Worm (Caenorhabditis elegans) whole organism, young adult: ENCODE results near the gene E02H4.8.

Source experiments
- B0336.3 ChIP-seq: fragments of 200-800 bp; sonication (Bioruptor generic); IDR thresholded peaks from 2 replicates; pipeline ENCODE4 v1.3.6; 2022; ENCODE audit warnings: missing genetic modification characterization, missing compliant biosample characterization
- F10E7.11 ChIP-seq: sonication (generic microtip); optimal IDR thresholded peaks from 2 replicates; lab custom pipeline; 2017; ENCODE audit warnings: mild to moderate bottlenecking, missing genetic modification characterization, moderate library complexity, missing compliant biosample characterization
- F23B12.7 ChIP-seq: sonication (generic microtip); optimal IDR thresholded peaks from 2 replicates; lab custom pipeline; 2017; ENCODE audit warnings: missing genetic modification characterization, mild to moderate bottlenecking, missing compliant biosample characterization, antibody characterized with exemption, moderate library complexity; ENCODE audit not compliant: insufficient read depth
- F33H1.4 ChIP-seq: fragments of 200-800 bp; sonication (Bioruptor generic); IDR thresholded peaks from 2 replicates; pipeline ENCODE4 v1.3.6; 2022; ENCODE audit warnings: missing genetic modification reagents, missing genetic modification characterization, missing compliant biosample characterization
- F57C9.4 ChIP-seq: sonication (generic microtip); optimal IDR thresholded peaks from 2 replicates; lab custom pipeline; 2017; ENCODE audit warnings: mild to moderate bottlenecking, missing genetic modification characterization, missing compliant biosample characterization
- T26A5.8 ChIP-seq: sonication (generic microtip); optimal IDR thresholded peaks from 2 replicates; lab custom pipeline; 2016; ENCODE audit warnings: missing genetic modification characterization, missing compliant biosample characterization
- Y53F4B.3 ChIP-seq: fragments of 200-800 bp; sonication (Bioruptor generic); IDR thresholded peaks from 2 replicates; pipeline ENCODE4 v1.3.6; 2022; ENCODE audit warnings: missing genetic modification reagents, missing genetic modification characterization, missing compliant biosample characterization
- Y56A3A.18 ChIP-seq: fragments of 200-800 bp; sonication (Bioruptor generic); IDR thresholded peaks from 2 replicates; pipeline ENCODE4 v1.3.6; 2022; ENCODE audit warnings: missing genetic modification reagents, missing genetic modification characterization, missing compliant biosample characterization
- Y79H2A.3 ChIP-seq: fragments of 200-800 bp; sonication (Bioruptor generic); conservative IDR thresholded peaks from 2 replicates; pipeline ENCODE4 v1.3.6; 2022; ENCODE audit warnings: missing genetic modification reagents, missing genetic modification characterization, missing compliant biosample characterization
- Y95B8A.8 ChIP-seq: fragments of 200-800 bp; sonication (Bioruptor generic); IDR thresholded peaks from 2 replicates; pipeline ENCODE4 v1.3.6; 2022; ENCODE audit warnings: missing genetic modification reagents, missing genetic modification characterization, missing compliant biosample characterization
- attf-5 ChIP-seq: fragments of 200-800 bp; sonication (Bioruptor generic); optimal IDR thresholded peaks from 2 replicates; lab custom pipeline; 2018; ENCODE audit warnings: mild to moderate bottlenecking, missing genetic modification characterization, missing compliant biosample characterization
- ccch-3 ChIP-seq: fragments of 200-800 bp; sonication (Bioruptor generic); optimal IDR thresholded peaks from 2 replicates; lab custom pipeline; 2018; ENCODE audit warnings: mild to moderate bottlenecking, missing genetic modification characterization, missing compliant biosample characterization
- ceh-79 ChIP-seq: sonication (generic microtip); optimal IDR thresholded peaks from 2 replicates; lab custom pipeline; 2017; ENCODE audit warnings: mild to moderate bottlenecking, missing genetic modification characterization, missing compliant biosample characterization
- dox-1 ChIP-seq: fragments of 200-800 bp; sonication (Bioruptor generic); IDR thresholded peaks from 2 replicates; pipeline ENCODE4 v1.3.6; 2022; ENCODE audit warnings: missing genetic modification reagents, missing genetic modification characterization, missing compliant biosample characterization
- dpff-1 ChIP-seq: sonication (generic microtip); optimal IDR thresholded peaks from 2 replicates; lab custom pipeline; 2017; ENCODE audit warnings: mild to moderate bottlenecking, missing genetic modification characterization, missing compliant biosample characterization
- egrh-3 ChIP-seq: fragments of 200-800 bp; sonication (Bioruptor generic); IDR thresholded peaks from 2 replicates; pipeline ENCODE4 v1.3.6; 2022; ENCODE audit warnings: missing genetic modification reagents, missing genetic modification characterization, missing compliant biosample characterization
- fkh-3 ChIP-seq: sonication (generic microtip); optimal IDR thresholded peaks from 2 replicates; lab custom pipeline; 2016; ENCODE audit warnings: mild to moderate bottlenecking, missing genetic modification characterization, missing compliant biosample characterization
- hlh-12 ChIP-seq: sonication (generic microtip); optimal IDR thresholded peaks from 2 replicates; lab custom pipeline; 2016; ENCODE audit warnings: missing genetic modification characterization, missing compliant biosample characterization
- hmg-20 ChIP-seq: fragments of 200-800 bp; sonication (Bioruptor generic); IDR thresholded peaks from 2 replicates; pipeline ENCODE4 v1.3.6; 2022; ENCODE audit warnings: missing genetic modification reagents, missing genetic modification characterization, missing compliant biosample characterization
- let-607 ChIP-seq, 2 experiments: fragments of 200-800 bp in 1 of 2; sonication (Bioruptor generic) in 1 of 2; sonication (generic microtip) in 1 of 2; optimal IDR thresholded peaks; 2 replicates each; lab custom pipeline; 2016 to 2018; ENCODE audit warnings: mild to moderate bottlenecking in 2 of 2, missing compliant biosample characterization in 2 of 2, missing genetic modification characterization in 2 of 2, moderate library complexity in 2 of 2, missing genotype in 1 of 2
- lin-40 ChIP-seq: sonication (generic microtip); optimal IDR thresholded peaks from 2 replicates; lab custom pipeline; 2016; ENCODE audit warnings: missing genetic modification characterization, mild to moderate bottlenecking, missing compliant biosample characterization, missing genotype, missing genetic modification reagents
- lir-1 ChIP-seq: fragments of 200-800 bp; sonication (Bioruptor generic); conservative IDR thresholded peaks from 2 replicates; pipeline ENCODE4 v1.3.6; 2022; ENCODE audit warnings: missing genetic modification reagents, missing genetic modification characterization, missing compliant biosample characterization
- madf-10 ChIP-seq: sonication (generic microtip); optimal IDR thresholded peaks from 2 replicates; lab custom pipeline; 2016; ENCODE audit warnings: mild to moderate bottlenecking, missing genetic modification characterization, missing compliant biosample characterization
- madf-3 ChIP-seq: fragments of 200-800 bp; sonication (Bioruptor generic); IDR thresholded peaks from 2 replicates; pipeline ENCODE4 v1.3.6; 2022; ENCODE audit warnings: missing genetic modification reagents, missing genetic modification characterization, missing compliant biosample characterization
- mel-28 ChIP-seq: sonication (generic microtip); optimal IDR thresholded peaks from 2 replicates; lab custom pipeline; 2016; ENCODE audit warnings: borderline replicate concordance, mild to moderate bottlenecking, missing genetic modification characterization, missing compliant biosample characterization
- mes-4 ChIP-seq: sonication (generic microtip); optimal IDR thresholded peaks from 2 replicates; lab custom pipeline; 2016; ENCODE audit warnings: missing genotype, missing genetic modification characterization, missing compliant biosample characterization
- nfya-1 ChIP-seq: sonication (generic microtip); optimal IDR thresholded peaks from 2 replicates; lab custom pipeline; 2017; ENCODE audit warnings: antibody characterized with exemption, missing compliant biosample characterization, missing genetic modification characterization, borderline replicate concordance; ENCODE audit not compliant: insufficient read depth
- nfya-2 ChIP-seq: fragments of 200-800 bp; sonication (Bioruptor generic); IDR thresholded peaks from 2 replicates; pipeline ENCODE4 v1.3.6; 2022; ENCODE audit warnings: missing genetic modification reagents, missing genetic modification characterization, missing compliant biosample characterization
- nfyb-1 ChIP-seq: fragments of 200-800 bp; sonication (Bioruptor generic); IDR thresholded peaks from 2 replicates; pipeline ENCODE4 v1.3.6; 2022; ENCODE audit warnings: missing genetic modification reagents, missing genetic modification characterization, missing compliant biosample characterization
- nhr-179 ChIP-seq: sonication (generic microtip); optimal IDR thresholded peaks from 2 replicates; lab custom pipeline; 2016; ENCODE audit warnings: mild to moderate bottlenecking, missing genetic modification characterization, missing compliant biosample characterization
- nhr-80 ChIP-seq: sonication (generic microtip); optimal IDR thresholded peaks from 2 replicates; lab custom pipeline; 2016; ENCODE audit warnings: missing genetic modification characterization, missing compliant biosample characterization
- nhr-90 ChIP-seq: sonication (generic microtip); optimal IDR thresholded peaks from 2 replicates; lab custom pipeline; 2016; ENCODE audit warnings: missing genotype, mild to moderate bottlenecking, missing genetic modification characterization, missing compliant biosample characterization
- sea-2 ChIP-seq: fragments of 200-800 bp; sonication (Bioruptor generic); IDR thresholded peaks from 2 replicates; pipeline ENCODE4 v1.3.6; 2022; ENCODE audit warnings: missing genetic modification characterization, missing compliant biosample characterization
- somi-1 ChIP-seq: fragments of 200-800 bp; sonication (Bioruptor generic); optimal IDR thresholded peaks from 2 replicates; lab custom pipeline; 2018; ENCODE audit warnings: mild to moderate bottlenecking, missing genetic modification characterization, missing compliant biosample characterization
- tlf-1 ChIP-seq: fragments of 200-800 bp; sonication (Bioruptor generic); optimal IDR thresholded peaks from 2 replicates; lab custom pipeline; 2018; ENCODE audit warnings: mild to moderate bottlenecking, missing genetic modification characterization, missing compliant biosample characterization
- unc-62 ChIP-seq: fragments of 150-350 bp; optimal IDR thresholded peaks from 2 replicates; lab custom pipeline; 2014; ENCODE audit warnings: missing biosample characterization, missing genetic modification reagents, missing genetic modification characterization
- ztf-28 ChIP-seq: fragments of 200-800 bp; sonication (Bioruptor generic); IDR thresholded peaks from 2 replicates; pipeline ENCODE4 v1.3.6; 2022; ENCODE audit warnings: missing genetic modification reagents, missing genetic modification characterization, missing compliant biosample characterization
- ztf-6 ChIP-seq: fragments of 200-800 bp; sonication (Bioruptor generic); IDR thresholded peaks from 2 replicates; pipeline ENCODE4 v1.3.6; 2022; ENCODE audit warnings: missing genetic modification reagents, missing genetic modification characterization, missing compliant biosample characterization

The E02H4.8 gene

ce11 chrX:14267170-14267569, 3.8 kb upstream of the E02H4.8 start:
- TF ChIP-seq F33H1.4 (GFP tag; lab: Robert Waterston, UW) (no peak), nfyb-1 (GFP tag; lab: Robert Waterston, UW) (no peak), ceh-79 (tag; lab: Kevin White, UChicago) (no peak), madf-10 (tag; lab: Kevin White, UChicago) (no peak), F57C9.4 (tag; lab: Kevin White, UChicago) (no peak), lin-40 (tag; lab: Kevin White, UChicago) (no peak), madf-3 (GFP tag; lab: Robert Waterston, UW) (no peak), T26A5.8 (no peak), Y53F4B.3 (GFP tag; lab: Robert Waterston, UW) (no peak), mes-4 (no peak), egrh-3 (GFP tag; lab: Robert Waterston, UW) (no peak), ztf-28 (GFP tag; lab: Robert Waterston, UW) (no peak), fkh-3 (tag; lab: Kevin White, UChicago) (no peak), nhr-80 (tag; lab: Kevin White, UChicago) (no peak), hlh-12 (tag; lab: Kevin White, UChicago) (no peak), somi-1 (GFP tag; lab: Kevin White, UChicago) (no peak)

- TF ChIP-seq attf-5 (GFP tag; lab: Kevin White, UChicago) (no peak), hmg-20 (GFP tag; lab: Robert Waterston, UW) (no peak), nfya-1 (tag; lab: Kevin White, UChicago) (no peak), mel-28 (tag; lab: Kevin White, UChicago) (no peak), egrh-3 (GFP tag; lab: Robert Waterston, UW) (no peak), lir-1 (GFP tag; lab: Robert Waterston, UW) (no peak), nhr-179 (tag; lab: Kevin White, UChicago) (no peak), Y95B8A.8 (GFP tag; lab: Robert Waterston, UW) (no peak), ceh-79 (tag; lab: Kevin White, UChicago) (no peak), Y56A3A.18 (no peak), sea-2 (GFP tag; lab: Robert Waterston, UW) (no peak), let-607 (tag; optimal IDR thresholded peaks at IDR 0.05; lab: Kevin White, UChicago) (no peak), nhr-90 (tag; lab: Kevin White, UChicago) (no peak), dpff-1 (tag; lab: Kevin White, UChicago) (no peak), nfya-2 (no peak), dox-1 (GFP tag; lab: Robert Waterston, UW) (no peak)
These were observed 5.7 kb downstream of the E02H4.8 start, which contains the start of gene E02H4.4 for ce11 chrX:14257661-14258060. E02H4.4 (plus strand) TSS chrX:14257961.

- TF ChIP-seq F23B12.7 (tag; lab: Kevin White, UChicago) = no peak
- TF ChIP-seq madf-3 (GFP tag; lab: Robert Waterston, UW) = no peak
- no peak for TF ChIP-seq ccch-3 (GFP tag; lab: Kevin White, UChicago)
- TF ChIP-seq Y79H2A.3 (GFP tag; lab: Robert Waterston, UW) = no peak
- no peak for TF ChIP-seq nhr-90 (tag; lab: Kevin White, UChicago)
- TF ChIP-seq, all 124 proteins: peak for 0
These were observed 7.4 kb downstream of the E02H4.8 start, which contains the start of gene E02H4.7 for ce11 chrX:14255973-14256372. E02H4.7 (plus strand) TSS chrX:14256273.

ce11 chrX:14255031-14255430, 8.3 kb downstream of the E02H4.8 start, which contains the start of gene E02H4.5:
E02H4.5 (minus strand) TSS chrX:14255131.
- TF ChIP-seq egrh-3 (GFP tag; lab: Robert Waterston, UW) (no peak), nfya-1 (tag; lab: Kevin White, UChicago) (no peak), ztf-6 (GFP tag; lab: Robert Waterston, UW) (no peak), B0336.3 (GFP tag; lab: Robert Waterston, UW) (no peak), sea-2 (GFP tag; lab: Robert Waterston, UW) (no peak), unc-62 (GFP tag; lab: Kevin White, UChicago) (no peak), T26A5.8 (no peak), tlf-1 (no peak), F10E7.11 (tag; lab: Kevin White, UChicago) (no peak)
